Worm (Caenorhabditis elegans) whole organism, L1 larva: ENCODE measurements around the gene fbxc-40.
"Not testable (repeated sequence)": the region's sequence is repeated elsewhere in the genome, so short reads cannot be mapped to it uniquely, and the experiment has no call there.

Source experiments
- elt-3 ChIP-seq, 6 experiments: fragments of 150-350 bp in 1 of 6; sonication (generic microtip); optimal IDR thresholded peaks; 2 replicates each; lab custom pipeline; 2017 to 2018; ENCODE audit warnings: missing biosample characterization in 6 of 6, missing genetic modification characterization in 6 of 6, inconsistent platforms in 1 of 6
- nhr-12 ChIP-seq: sonication (generic microtip); optimal IDR thresholded peaks from 2 replicates; lab custom pipeline; 2017; ENCODE audit warnings: missing biosample characterization, missing genetic modification characterization
- sox-4 ChIP-seq: sonication (generic microtip); optimal IDR thresholded peaks from 2 replicates; lab custom pipeline; 2016; ENCODE audit warnings: missing genetic modification characterization, missing compliant biosample characterization
- xbp-1 ChIP-seq: sonication (generic microtip); optimal IDR thresholded peaks from 2 replicates; lab custom pipeline; 2016; ENCODE audit warnings: missing genetic modification characterization, missing compliant biosample characterization

DNA sequence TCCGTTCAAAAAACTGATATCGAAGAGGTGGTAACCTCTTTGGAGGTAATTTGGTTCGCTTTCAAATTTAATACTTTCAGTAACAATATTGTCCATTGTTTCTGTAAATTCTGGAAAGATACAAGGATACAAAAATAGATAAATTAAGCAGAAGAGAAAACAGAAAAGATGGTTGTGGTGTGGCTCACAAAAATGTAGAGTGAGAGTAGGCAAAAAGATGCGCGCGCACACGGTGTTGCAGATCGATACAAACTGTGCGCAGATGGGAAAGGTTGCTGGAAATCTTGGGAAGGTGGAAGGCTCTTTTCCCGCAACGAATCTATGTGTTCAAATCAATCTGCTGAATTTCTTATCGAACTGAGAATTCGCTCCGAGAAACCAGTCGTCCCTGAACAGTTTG lies 38.9 kb downstream of the fbxc-40 start, which contains the start of gene btb-11:
- TF ChIP-seq nhr-12 (tag; lab: Kevin White, UChicago); xbp-1; elt-3 (tag; optimal IDR thresholded peaks at IDR 0.05; lab: Kevin White, UChicago); sox-4 (tag; lab: Kevin White, UChicago): not testable (repeated sequence)
